Fruit fly (Drosophila melanogaster) whole organism, embryonic: ENCODE results near the gene Aasdh.

Source experiments
- CG1792 ChIP-seq: fragments of 200-800 bp; sonication (Bioruptor generic); optimal IDR thresholded peaks from 2 replicates; lab custom pipeline; 2016; ENCODE audit warnings: missing biosample characterization, missing genetic modification characterization
- Dad ChIP-seq: fragments of 200-800 bp; sonication (Bioruptor generic); optimal IDR thresholded peaks from 3 replicates; lab custom pipeline; 2016; ENCODE audit warnings: missing biosample characterization, missing genetic modification characterization
- ranshi ChIP-seq: fragments of 200-800 bp; sonication (Bioruptor generic); IDR thresholded peaks from 2 replicates; pipeline ENCODE4 v1.3.6; 2022; ENCODE audit warnings: missing biosample characterization, missing genetic modification characterization

DNA sequence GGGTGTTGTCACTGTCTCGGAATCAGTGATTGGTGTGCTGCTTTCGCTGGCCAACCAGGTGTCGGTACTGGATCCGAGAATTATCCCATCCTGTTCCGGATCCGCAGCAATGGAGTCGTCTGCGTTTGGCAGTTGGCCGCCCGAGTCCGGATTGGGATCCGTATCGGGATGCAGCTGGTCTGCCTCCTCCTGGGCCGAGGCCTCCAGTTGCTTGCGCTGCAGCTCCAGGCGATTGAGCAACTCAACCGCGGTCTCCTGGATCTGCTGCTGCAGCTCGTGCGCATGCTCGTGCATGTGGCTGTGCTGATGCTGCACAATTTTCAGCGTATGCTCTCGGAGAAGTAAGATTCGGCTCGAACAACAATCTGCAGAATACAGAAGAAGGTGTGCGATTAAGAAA is 17.2 kb downstream of the Aasdh start:
- no peak for TF ChIP-seq ranshi (GFP tag; lab: Robert Waterston, UW)
- TF ChIP-seq Dad (GFP tag; lab: Kevin White, UChicago): no peak
- TF ChIP-seq CG1792 (GFP tag; lab: Kevin White, UChicago): no peak
